Worm (Caenorhabditis elegans) whole organism, L4 larva: Measurements from ENCODE around the gene C38H2.2.

Source experiments
- F10B5.3 ChIP-seq: sonication (generic microtip); optimal IDR thresholded peaks from 2 replicates; lab custom pipeline; 2016; ENCODE audit warnings: mild to moderate bottlenecking, missing genetic modification characterization, missing compliant biosample characterization
- F26F4.8 ChIP-seq: fragments of 200-800 bp; sonication (Bioruptor generic); conservative IDR thresholded peaks from 2 replicates; pipeline ENCODE4 v1.3.6; 2022; ENCODE audit warnings: missing genetic modification characterization, missing compliant biosample characterization
- F37D6.2 ChIP-seq: sonication (generic microtip); optimal IDR thresholded peaks from 2 replicates; lab custom pipeline; 2016; ENCODE audit warnings: mild to moderate bottlenecking, missing genetic modification characterization, missing compliant biosample characterization
- F44E2.7 ChIP-seq: fragments of 200-800 bp; sonication (Bioruptor generic); IDR thresholded peaks from 2 replicates; pipeline ENCODE4 v2.1.2; 2022; ENCODE audit warnings: missing genetic modification characterization, missing compliant biosample characterization
- Y105C5A.15 ChIP-seq: fragments of 200-800 bp; sonication (Bioruptor generic); IDR thresholded peaks from 2 replicates; pipeline ENCODE4 v1.3.6; 2022; ENCODE audit warnings: missing genetic modification characterization, missing compliant biosample characterization
- Y48G9A.11 ChIP-seq: fragments of 200-800 bp; sonication (Bioruptor generic); IDR thresholded peaks from 2 replicates; pipeline ENCODE4 v1.3.6; 2022; ENCODE audit warnings: missing genetic modification reagents, missing genetic modification characterization, missing compliant biosample characterization
- Y75B8A.6 ChIP-seq: fragments of 200-800 bp; sonication (Bioruptor generic); IDR thresholded peaks from 2 replicates; pipeline ENCODE4 v1.3.6; 2022; ENCODE audit warnings: missing genetic modification reagents, missing genetic modification characterization, missing compliant biosample characterization
- ZK337.2 ChIP-seq: fragments of 200-800 bp; sonication (Bioruptor generic); IDR thresholded peaks from 2 replicates; pipeline ENCODE4 v1.3.6; 2022; ENCODE audit warnings: missing genetic modification reagents, missing genetic modification characterization, missing compliant biosample characterization
- aha-1 ChIP-seq: fragments of 150-350 bp; peaks from one replicate; lab custom pipeline; 2014; ENCODE audit warnings: missing biosample characterization, missing genetic modification characterization
- aly-2 ChIP-seq: sonication (generic microtip); optimal IDR thresholded peaks from 2 replicates; lab custom pipeline; 2018; ENCODE audit warnings: missing biosample characterization, missing genetic modification characterization
- ama-1 ChIP-seq: fragments of 150-350 bp; optimal IDR thresholded peaks from 2 replicates; lab custom pipeline; 2014; ENCODE audit warnings: inconsistent platforms, mixed read lengths
- ceh-32 ChIP-seq: sonication (generic microtip); optimal IDR thresholded peaks from 2 replicates; lab custom pipeline; 2016; ENCODE audit warnings: mild to moderate bottlenecking, missing genetic modification characterization, missing compliant biosample characterization; ENCODE audit not compliant: poor library complexity
- ceh-62 ChIP-seq: sonication (generic microtip); optimal IDR thresholded peaks from 2 replicates; lab custom pipeline; 2017; ENCODE audit warnings: missing biosample characterization, missing genetic modification characterization
- ces-1 ChIP-seq: fragments of 150-350 bp; sonication (generic microtip); optimal IDR thresholded peaks from 4 replicates; lab custom pipeline; 2014; ENCODE audit warnings: missing biosample characterization, missing genetic modification reagents, missing genetic modification characterization
- cey-2 ChIP-seq: sonication (generic microtip); optimal IDR thresholded peaks from 3 replicates; lab custom pipeline; 2017; ENCODE audit warnings: missing genetic modification characterization, mild to moderate bottlenecking, missing compliant biosample characterization, antibody characterized with exemption, borderline replicate concordance; ENCODE audit not compliant: insufficient read depth
- daf-12 ChIP-seq: fragments of 150-350 bp; optimal IDR thresholded peaks from 2 replicates; lab custom pipeline; 2014; ENCODE audit warnings: missing biosample characterization, missing genetic modification reagents, missing genetic modification characterization
- dmd-8 ChIP-seq: fragments of 200-800 bp; sonication (Bioruptor generic); IDR thresholded peaks from 2 replicates; pipeline ENCODE4 v1.3.6; 2022; ENCODE audit warnings: missing genetic modification characterization, missing compliant biosample characterization
- duxl-1 ChIP-seq: sonication (generic microtip); optimal IDR thresholded peaks from 2 replicates; lab custom pipeline; 2016; ENCODE audit warnings: mild to moderate bottlenecking, missing genetic modification characterization, moderate library complexity, missing compliant biosample characterization; ENCODE audit not compliant: poor library complexity
- dve-1 ChIP-seq: sonication (generic microtip); optimal IDR thresholded peaks from 2 replicates; lab custom pipeline; 2017; ENCODE audit warnings: antibody characterized with exemption, mild to moderate bottlenecking, missing genetic modification characterization, missing compliant biosample characterization; ENCODE audit not compliant: insufficient read depth
- egl-43 ChIP-seq: fragments of 200-800 bp; sonication (Bioruptor generic); IDR thresholded peaks from 2 replicates; pipeline ENCODE4 v1.3.6; 2022; ENCODE audit warnings: missing genetic modification reagents, missing genetic modification characterization, missing compliant biosample characterization
- hlh-11 ChIP-seq: fragments of 200-800 bp; sonication (Bioruptor generic); optimal IDR thresholded peaks from 2 replicates; lab custom pipeline; 2018; ENCODE audit warnings: mild to moderate bottlenecking, missing genetic modification characterization, missing compliant biosample characterization
- lim-7 ChIP-seq: fragments of 200-800 bp; sonication (Bioruptor generic); IDR thresholded peaks from 2 replicates; pipeline ENCODE4 v1.3.6; 2022; ENCODE audit warnings: missing genetic modification characterization, missing compliant biosample characterization
- lin-13 ChIP-seq: fragments of 150-350 bp; optimal IDR thresholded peaks from 2 replicates; lab custom pipeline; 2014; ENCODE audit warnings: missing biosample characterization, missing genetic modification reagents, missing genetic modification characterization
- lin-38 ChIP-seq: fragments of 200-800 bp; sonication (Bioruptor generic); IDR thresholded peaks from 2 replicates; pipeline ENCODE4 v1.3.6; 2022; ENCODE audit warnings: missing genetic modification reagents, missing genetic modification characterization, missing compliant biosample characterization
- lsy-2 ChIP-seq, 2 experiments: fragments of 150-350 bp in 1 of 2; sonication (generic microtip) in 1 of 2; optimal IDR thresholded peaks; 2 replicates each; lab custom pipeline; 2014 to 2017; ENCODE audit warnings: missing biosample characterization in 2 of 2, missing genetic modification characterization in 2 of 2
- madf-9 ChIP-seq: fragments of 200-800 bp; sonication (Bioruptor generic); conservative IDR thresholded peaks from 2 replicates; pipeline ENCODE4 v1.3.6; 2022; ENCODE audit warnings: missing genetic modification reagents, missing genetic modification characterization, missing compliant biosample characterization
- mdl-1 ChIP-seq, 2 experiments: fragments of 150-350 bp in 1 of 2; sonication (generic microtip) in 1 of 2; optimal IDR thresholded peaks; 2 replicates each; lab custom pipeline; 2014 to 2017; ENCODE audit warnings: missing biosample characterization in 2 of 2, missing genetic modification characterization in 2 of 2
- mdt-29 ChIP-seq: fragments of 200-800 bp; sonication (Bioruptor generic); IDR thresholded peaks from 2 replicates; pipeline ENCODE4 v1.3.6; 2022; ENCODE audit warnings: missing genetic modification reagents, missing genetic modification characterization, missing compliant biosample characterization
- mep-1 ChIP-seq: fragments of 150-350 bp; sonication (generic microtip); optimal IDR thresholded peaks from 3 replicates; lab custom pipeline; 2014; ENCODE audit warnings: missing biosample characterization, missing genetic modification characterization
- mxl-2 ChIP-seq: fragments of 200-800 bp; sonication (Bioruptor generic); conservative IDR thresholded peaks from 2 replicates; pipeline ENCODE4 v1.3.6; 2022; ENCODE audit warnings: missing genetic modification reagents, missing genetic modification characterization, missing compliant biosample characterization
- mxl-3 ChIP-seq: fragments of 200-800 bp; sonication (Bioruptor generic); optimal IDR thresholded peaks from 2 replicates; lab custom pipeline; 2018; ENCODE audit warnings: mild to moderate bottlenecking, missing genetic modification characterization, missing compliant biosample characterization
- nhr-102 ChIP-seq: sonication (generic microtip); optimal IDR thresholded peaks from 2 replicates; lab custom pipeline; 2016; ENCODE audit warnings: mild to moderate bottlenecking, missing genetic modification characterization, moderate library complexity, missing compliant biosample characterization
- nhr-11 ChIP-seq: fragments of 150-350 bp; optimal IDR thresholded peaks from 2 replicates; lab custom pipeline; 2014; ENCODE audit warnings: missing biosample characterization, missing genetic modification characterization
- nhr-41 ChIP-seq: fragments of 200-800 bp; sonication (Bioruptor generic); IDR thresholded peaks from 2 replicates; pipeline ENCODE4 v1.3.6; 2022; ENCODE audit warnings: missing genetic modification reagents, missing genetic modification characterization, missing compliant biosample characterization
- nhr-48 ChIP-seq: sonication (generic microtip); optimal IDR thresholded peaks from 2 replicates; lab custom pipeline; 2016; ENCODE audit warnings: mild to moderate bottlenecking, missing genetic modification characterization, missing compliant biosample characterization
- nhr-6 ChIP-seq: fragments of 150-350 bp; optimal IDR thresholded peaks from 2 replicates; lab custom pipeline; 2014; ENCODE audit warnings: missing biosample characterization, missing genetic modification characterization
- nhr-76 ChIP-seq: fragments of 150-350 bp; optimal IDR thresholded peaks from 2 replicates; lab custom pipeline; 2014; ENCODE audit warnings: missing biosample characterization, missing genetic modification characterization
- pha-4 ChIP-seq, 2 experiments: fragments of 150-350 bp in 1 of 2; fragments of 200-800 bp in 1 of 2; sonication (Bioruptor generic) in 1 of 2; IDR thresholded peaks in 1 of 2; optimal IDR thresholded peaks in 1 of 2; 2 replicates each; pipeline versions ENCODE4 v1.3.6 to Lab custom; 2014 to 2022; ENCODE audit warnings: missing genetic modification characterization in 2 of 2, missing genetic modification reagents in 2 of 2, missing biosample characterization in 1 of 2, missing compliant biosample characterization in 1 of 2
- rbr-2 ChIP-seq: sonication (generic microtip); optimal IDR thresholded peaks from 2 replicates; lab custom pipeline; 2016; ENCODE audit warnings: missing genotype, missing genetic modification characterization, missing compliant biosample characterization
- saeg-2 ChIP-seq: fragments of 200-800 bp; sonication (Bioruptor generic); IDR thresholded peaks from 2 replicates; pipeline ENCODE4 v1.3.6; 2022; ENCODE audit warnings: missing genetic modification reagents, missing genetic modification characterization, missing compliant biosample characterization
- set-16 ChIP-seq: fragments of 200-800 bp; sonication (Bioruptor generic); IDR thresholded peaks from 2 replicates; pipeline ENCODE4 v1.3.6; 2022; ENCODE audit warnings: missing genetic modification reagents, missing genetic modification characterization, missing compliant biosample characterization
- spr-1 ChIP-seq: sonication (generic microtip); optimal IDR thresholded peaks from 2 replicates; lab custom pipeline; 2016; ENCODE audit warnings: mild to moderate bottlenecking, missing genetic modification characterization, missing compliant biosample characterization
- tag-97 ChIP-seq: fragments of 200-800 bp; sonication (Bioruptor generic); IDR thresholded peaks from 2 replicates; pipeline ENCODE4 v1.3.6; 2022; ENCODE audit warnings: missing genetic modification characterization, missing compliant biosample characterization
- tra-1 ChIP-seq: fragments of 200-800 bp; sonication (Bioruptor generic); IDR thresholded peaks from 2 replicates; pipeline ENCODE4 v1.3.6; 2022; ENCODE audit warnings: missing genetic modification reagents, missing genetic modification characterization, missing compliant biosample characterization
- unc-39 ChIP-seq: sonication (generic microtip); optimal IDR thresholded peaks from 2 replicates; lab custom pipeline; 2017; ENCODE audit warnings: missing biosample characterization, missing genetic modification characterization
- unc-62 ChIP-seq, 3 experiments: fragments of 150-350 bp in 1 of 3; sonication (generic microtip); optimal IDR thresholded peaks in 2 of 3; peaks in 1 of 3; 1 replicate in 1 of 3; 2 replicates in 2 of 3; lab custom pipeline; 2014 to 2017; ENCODE audit warnings: missing biosample characterization in 3 of 3, missing genetic modification characterization in 3 of 3, missing genetic modification reagents in 3 of 3, missing genotype in 1 of 3
- vab-7 ChIP-seq: fragments of 200-800 bp; sonication (Bioruptor generic); IDR thresholded peaks from 2 replicates; pipeline ENCODE4 v1.3.6; 2022; ENCODE audit warnings: missing genetic modification reagents, missing genetic modification characterization, missing compliant biosample characterization
- zag-1 ChIP-seq: fragments of 150-350 bp; optimal IDR thresholded peaks from 2 replicates; lab custom pipeline; 2014; ENCODE audit warnings: missing biosample characterization, missing genetic modification characterization
- zfp-3 ChIP-seq: fragments of 200-800 bp; sonication (Bioruptor generic); conservative IDR thresholded peaks from 2 replicates; pipeline ENCODE4 v1.3.6; 2022; ENCODE audit warnings: missing genetic modification reagents, missing genetic modification characterization, missing compliant biosample characterization
- zip-11 ChIP-seq: fragments of 200-800 bp; sonication (Bioruptor generic); IDR thresholded peaks from 2 replicates; pipeline ENCODE4 v1.3.6; 2022; ENCODE audit warnings: missing genetic modification characterization, missing compliant biosample characterization
- ztf-7 ChIP-seq: fragments of 150-350 bp; optimal IDR thresholded peaks from 2 replicates; lab custom pipeline; 2014; ENCODE audit warnings: missing biosample characterization, missing genetic modification characterization

The C38H2.2 gene

DNA sequence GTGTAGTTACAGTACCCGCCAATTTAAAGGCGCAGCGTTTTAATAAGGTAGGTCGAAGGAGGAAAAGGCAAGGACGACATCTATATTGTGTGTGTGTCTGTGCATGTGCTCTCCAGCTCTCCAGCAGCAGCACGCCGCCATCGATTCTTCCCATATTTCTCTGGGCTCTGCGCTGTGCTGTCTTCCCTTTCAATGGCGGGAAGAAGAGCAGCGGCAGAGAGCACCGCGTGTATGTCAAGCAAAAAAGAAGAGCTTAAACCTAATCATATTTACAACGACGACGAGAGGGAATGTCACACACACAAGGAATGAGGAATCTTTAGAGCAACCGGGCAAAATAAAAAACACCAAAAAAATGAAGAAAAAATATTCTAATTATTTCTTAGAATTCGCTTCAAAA lies 17.3 kb downstream of the C38H2.2 start (continued):
- peak in 1 of 2 experiments; percentile 68 for TF ChIP-seq mdl-1 (tag; optimal IDR thresholded peaks at IDR 0.05; lab: Kevin White, UChicago)
- peak in 1 of 2 experiments; percentile 26 for TF ChIP-seq lsy-2 (tag; optimal IDR thresholded peaks at IDR 0.05; lab: Kevin White, UChicago)
- no peak for TF ChIP-seq F37D6.2 (tag; lab: Kevin White, UChicago)
- no peak for TF ChIP-seq Y48G9A.11
- no peak for TF ChIP-seq lim-7 (GFP tag; lab: Robert Waterston, UW)
- 0 out of 2 replicates have a peak, but pooled peaks have one; percentile 39 for TF ChIP-seq vab-7 (GFP tag; lab: Robert Waterston, UW)
- TF ChIP-seq mxl-3 (GFP tag; lab: Kevin White, UChicago), result no peak
- TF ChIP-seq nhr-6 (tag; lab: Kevin White, UChicago), result no peak
- peak; percentile 35 for TF ChIP-seq mep-1 (tag; lab: Kevin White, UChicago)
- no peak for TF ChIP-seq ztf-7
- TF ChIP-seq F10B5.3 (tag; lab: Kevin White, UChicago), result no peak
- no peak for TF ChIP-seq nhr-76 (tag; lab: Kevin White, UChicago)
- TF ChIP-seq saeg-2 (GFP tag; lab: Robert Waterston, UW), result no peak
- peak; percentile 82 for TF ChIP-seq aha-1
- TF ChIP-seq tag-97, result no peak
- no peak for TF ChIP-seq F44E2.7 (GFP tag; lab: Robert Waterston, UW)
- 0 out of 2 replicates have a peak, but pooled peaks have one; percentile 20 for TF ChIP-seq egl-43 (GFP tag; lab: Robert Waterston, UW)
- no peak for TF ChIP-seq cey-2
- no peak for TF ChIP-seq Y75B8A.6 (GFP tag; lab: Robert Waterston, UW)
- no peak for TF ChIP-seq ama-1 (lab: Kevin White, UChicago)
- TF ChIP-seq madf-9, result no peak
- TF ChIP-seq duxl-1 (tag; lab: Kevin White, UChicago), result no peak
- no peak for TF ChIP-seq nhr-102 (tag; lab: Kevin White, UChicago)
- no peak for TF ChIP-seq nhr-41 (GFP tag; lab: Robert Waterston, UW)
- no peak for TF ChIP-seq dve-1 (tag; lab: Kevin White, UChicago)
- TF ChIP-seq tra-1 (GFP tag; lab: Robert Waterston, UW), result no peak
- TF ChIP-seq rbr-2 (tag; lab: Kevin White, UChicago), result peak; percentile 8
- TF ChIP-seq zag-1 (tag; lab: Kevin White, UChicago), result no peak
- TF ChIP-seq aly-2 (tag; lab: Kevin White, UChicago), result no peak
- no peak for TF ChIP-seq hlh-11 (tag; lab: Kevin White, UChicago)
- peak; percentile 20; the same call in 1 of the 2 replicates for TF ChIP-seq set-16 (GFP tag; lab: Robert Waterston, UW)
- no peak for TF ChIP-seq ZK337.2 (GFP tag; lab: Robert Waterston, UW)
- no peak for TF ChIP-seq ceh-32 (tag; lab: Kevin White, UChicago)
- no peak for TF ChIP-seq F26F4.8 (GFP tag; lab: Robert Waterston, UW)
- no peak for TF ChIP-seq ces-1 (GFP tag; lab: Kevin White, UChicago)
- no peak for TF ChIP-seq spr-1 (tag; lab: Kevin White, UChicago)
- TF ChIP-seq unc-39 (tag; lab: Kevin White, UChicago), result no peak
- TF ChIP-seq unc-62 (GFP tag; optimal IDR thresholded peaks at IDR 0.05 in 1 of 2; lab: Kevin White, UChicago), result peak in 1 of 2 experiments; percentile 47
- no peak for TF ChIP-seq unc-62 (tag; optimal IDR thresholded peaks at IDR 0.05; lab: Kevin White, UChicago)
- TF ChIP-seq daf-12 (tag; lab: Kevin White, UChicago), result no peak
- TF ChIP-seq mdt-29 (GFP tag; lab: Robert Waterston, UW), result no peak
- TF ChIP-seq mxl-2 (GFP tag; lab: Robert Waterston, UW), result no peak
- TF ChIP-seq ceh-62 (tag; lab: Kevin White, UChicago), result no peak
- no peak for TF ChIP-seq lin-13 (GFP tag; lab: Kevin White, UChicago)
- no peak for TF ChIP-seq nhr-11 (tag; lab: Kevin White, UChicago)
- TF ChIP-seq dmd-8 (GFP tag; lab: Robert Waterston, UW), result no peak
- no peak for TF ChIP-seq nhr-48 (tag; lab: Kevin White, UChicago)
- no peak; the same call in 1 of the 2 replicates for TF ChIP-seq pha-4 (GFP tag; IDR thresholded peaks at IDR 0.05; lab: Robert Waterston, UW)
- TF ChIP-seq pha-4 (tag; optimal IDR thresholded peaks at IDR 0.05; lab: Kevin White, UChicago), result no peak
- TF ChIP-seq lin-38, result no peak
- TF ChIP-seq zip-11 (GFP tag; lab: Robert Waterston, UW), result no peak
- no peak for TF ChIP-seq zfp-3 (GFP tag; lab: Robert Waterston, UW)
- TF ChIP-seq Y105C5A.15, result no peak
